Worm (Caenorhabditis elegans) whole organism, mixed stage, embryonic: ENCODE results near the gene xpd-1.

Experiments used
- M03D4.4 ChIP-seq: sonication (generic microtip); optimal IDR thresholded peaks from 2 replicates; lab custom pipeline; 2017; ENCODE audit warnings: mild to moderate bottlenecking, missing genetic modification characterization, missing compliant biosample characterization
- bed-3 ChIP-seq: fragments of 200-800 bp; sonication (Bioruptor generic); optimal IDR thresholded peaks from 3 replicates; lab custom pipeline; 2018; ENCODE audit warnings: mild to moderate bottlenecking, missing genetic modification characterization, moderate library complexity, missing compliant biosample characterization
- blmp-1 ChIP-seq: fragments of 150-350 bp; optimal IDR thresholded peaks from 2 replicates; lab custom pipeline; 2014; ENCODE audit warnings: missing biosample characterization, missing genetic modification characterization
- ceh-39 ChIP-seq: fragments of 150-350 bp; optimal IDR thresholded peaks from 2 replicates; lab custom pipeline; 2014; ENCODE audit warnings: missing biosample characterization, missing genetic modification characterization
- ceh-43 ChIP-seq: fragments of 200-800 bp; sonication (Bioruptor generic); optimal IDR thresholded peaks from 2 replicates; lab custom pipeline; 2018; ENCODE audit warnings: mild to moderate bottlenecking, missing genetic modification characterization, moderate library complexity, missing compliant biosample characterization
- ceh-83 ChIP-seq: fragments of 200-800 bp; sonication (Bioruptor generic); optimal IDR thresholded peaks from 2 replicates; lab custom pipeline; 2018; ENCODE audit warnings: mild to moderate bottlenecking, missing genetic modification characterization, missing compliant biosample characterization
- ces-1 ChIP-seq: fragments of 150-350 bp; optimal IDR thresholded peaks from 2 replicates; lab custom pipeline; 2014; ENCODE audit warnings: missing biosample characterization, missing genetic modification reagents, missing genetic modification characterization
- cnd-1 ChIP-seq: fragments of 200-800 bp; sonication (Bioruptor generic); optimal IDR thresholded peaks from 2 replicates; lab custom pipeline; 2018; ENCODE audit warnings: mild to moderate bottlenecking, missing genetic modification characterization, missing compliant biosample characterization
- drap-1 ChIP-seq: fragments of 200-800 bp; sonication (Bioruptor generic); optimal IDR thresholded peaks from 3 replicates; lab custom pipeline; 2018; ENCODE audit warnings: mild to moderate bottlenecking, missing genetic modification characterization, missing compliant biosample characterization
- elt-1 ChIP-seq: sonication (generic microtip); optimal IDR thresholded peaks from 2 replicates; lab custom pipeline; 2017; ENCODE audit warnings: missing genetic modification characterization, mild to moderate bottlenecking, missing compliant biosample characterization, antibody characterized with exemption, moderate library complexity, borderline replicate concordance; ENCODE audit not compliant: insufficient read depth
- elt-3 ChIP-seq: fragments of 150-350 bp; optimal IDR thresholded peaks from 2 replicates; lab custom pipeline; 2014; ENCODE audit warnings: missing biosample characterization, missing genetic modification characterization
- flh-1 ChIP-seq: fragments of 200-800 bp; sonication (Bioruptor generic); optimal IDR thresholded peaks from 2 replicates; lab custom pipeline; 2018; ENCODE audit warnings: mild to moderate bottlenecking, missing genetic modification characterization, moderate library complexity, missing compliant biosample characterization
- ham-2 ChIP-seq: fragments of 200-800 bp; sonication (Bioruptor generic); optimal IDR thresholded peaks from 2 replicates; lab custom pipeline; 2018; ENCODE audit warnings: mild to moderate bottlenecking, missing genetic modification characterization, missing compliant biosample characterization
- hlh-1 ChIP-seq: fragments of 150-350 bp; optimal IDR thresholded peaks from 2 replicates; lab custom pipeline; 2014; ENCODE audit warnings: missing biosample characterization, missing genetic modification reagents, missing genetic modification characterization
- lin-13 ChIP-seq: fragments of 150-350 bp; optimal IDR thresholded peaks from 2 replicates; lab custom pipeline; 2014; ENCODE audit warnings: missing biosample characterization, missing genetic modification characterization
- lin-32 ChIP-seq: fragments of 200-800 bp; sonication (Bioruptor generic); optimal IDR thresholded peaks from 2 replicates; lab custom pipeline; 2018; ENCODE audit warnings: mild to moderate bottlenecking, missing genetic modification characterization, missing compliant biosample characterization
- lsy-2 ChIP-seq: fragments of 150-350 bp; optimal IDR thresholded peaks from 2 replicates; lab custom pipeline; 2014; ENCODE audit warnings: missing biosample characterization, missing genetic modification characterization
- mab-5 ChIP-seq: fragments of 150-350 bp; optimal IDR thresholded peaks from 2 replicates; lab custom pipeline; 2014; ENCODE audit warnings: missing biosample characterization, missing genetic modification characterization
- mep-1 ChIP-seq: fragments of 150-350 bp; optimal IDR thresholded peaks from 2 replicates; lab custom pipeline; 2017; ENCODE audit warnings: missing biosample characterization, missing genetic modification reagents, missing genetic modification characterization, inconsistent platforms
- mls-2 ChIP-seq: sonication (generic microtip); optimal IDR thresholded peaks from 2 replicates; lab custom pipeline; 2016; ENCODE audit warnings: mild to moderate bottlenecking, missing genetic modification characterization, moderate library complexity, missing compliant biosample characterization
- nhr-12 ChIP-seq: fragments of 150-350 bp; optimal IDR thresholded peaks from 2 replicates; lab custom pipeline; 2014; ENCODE audit warnings: missing biosample characterization, missing genetic modification characterization
- nhr-2 ChIP-seq: fragments of 150-350 bp; optimal IDR thresholded peaks from 2 replicates; lab custom pipeline; 2014; ENCODE audit warnings: missing biosample characterization, missing genetic modification characterization
- nhr-237 ChIP-seq: fragments of 150-350 bp; optimal IDR thresholded peaks from 2 replicates; lab custom pipeline; 2014; ENCODE audit warnings: missing biosample characterization, missing genetic modification characterization
- nhr-28 ChIP-seq: fragments of 150-350 bp; optimal IDR thresholded peaks from 2 replicates; lab custom pipeline; 2014; ENCODE audit warnings: missing biosample characterization, missing genetic modification characterization
- nhr-76 ChIP-seq: sonication (generic microtip); optimal IDR thresholded peaks from 2 replicates; lab custom pipeline; 2017; ENCODE audit warnings: missing biosample characterization, missing genetic modification characterization
- pha-4 ChIP-seq: fragments of 150-350 bp; optimal IDR thresholded peaks from 2 replicates; lab custom pipeline; 2018; ENCODE audit warnings: missing biosample characterization, missing genetic modification reagents, missing genetic modification characterization
- sem-2 ChIP-seq: fragments of 200-800 bp; sonication (Bioruptor generic); optimal IDR thresholded peaks from 2 replicates; lab custom pipeline; 2018; ENCODE audit warnings: mild to moderate bottlenecking, missing genetic modification characterization, missing compliant biosample characterization
- snpc-4 ChIP-seq: fragments of 150-350 bp; optimal IDR thresholded peaks from 2 replicates; lab custom pipeline; 2014; ENCODE audit warnings: missing biosample characterization, missing genetic modification characterization
- sptf-1 ChIP-seq: sonication (generic microtip); optimal IDR thresholded peaks from 2 replicates; lab custom pipeline; 2017; ENCODE audit warnings: mild to moderate bottlenecking, missing genetic modification characterization, moderate library complexity, missing compliant biosample characterization
- unc-120 ChIP-seq: sonication (generic microtip); optimal IDR thresholded peaks from 2 replicates; lab custom pipeline; 2017; ENCODE audit warnings: missing genetic modification characterization, missing compliant biosample characterization; ENCODE audit not compliant: poor library complexity, severe bottlenecking
- unc-62 ChIP-seq: fragments of 150-350 bp; optimal IDR thresholded peaks from 2 replicates; lab custom pipeline; 2014; ENCODE audit warnings: missing biosample characterization, missing genetic modification reagents, missing genetic modification characterization
- zip-8 ChIP-seq: fragments of 150-350 bp; optimal IDR thresholded peaks from 2 replicates; lab custom pipeline; 2014; ENCODE audit warnings: missing biosample characterization, missing genetic modification characterization
- ztf-11 ChIP-seq: fragments of 150-350 bp; optimal IDR thresholded peaks from 2 replicates; lab custom pipeline; 2014; ENCODE audit warnings: missing biosample characterization, missing genetic modification characterization

xpd-1 gene

ce11 chrIII:264790-265189, at the start of gene xpd-1:
xpd-1 (plus strand) TSS chrIII:265090.
- TF ChIP-seq ztf-11: no peak
- no peak for TF ChIP-seq mls-2 (tag; lab: Kevin White, UChicago)
- no peak for TF ChIP-seq blmp-1 (tag; lab: Kevin White, UChicago)
- TF ChIP-seq cnd-1 (tag; lab: Kevin White, UChicago): no peak
- TF ChIP-seq M03D4.4: no peak
- TF ChIP-seq nhr-237: no peak
- TF ChIP-seq lin-13 (tag; lab: Kevin White, UChicago): no peak

- TF ChIP-seq mep-1 (no peak), nhr-12 (no peak), elt-3 (no peak), unc-62 (GFP tag; lab: Kevin White, UChicago) (no peak), lsy-2 (no peak), unc-120 (tag; lab: Kevin White, UChicago) (peak; percentile 63), lin-13 (tag; lab: Kevin White, UChicago) (no peak), ceh-39 (tag; lab: Kevin White, UChicago) (no peak), bed-3 (GFP tag; lab: Kevin White, UChicago) (no peak), hlh-1 (peak; percentile 75), lin-32 (GFP tag; lab: Kevin White, UChicago) (no peak), ceh-43 (GFP tag; lab: Kevin White, UChicago) (no peak), flh-1 (GFP tag; lab: Kevin White, UChicago) (no peak), sem-2 (GFP tag; lab: Kevin White, UChicago) (no peak), ham-2 (GFP tag; lab: Kevin White, UChicago) (no peak), sptf-1 (tag; lab: Kevin White, UChicago) (peak; percentile 32), blmp-1 (tag; lab: Kevin White, UChicago) (no peak), nhr-76 (no peak), nhr-28 (tag; lab: Kevin White, UChicago) (no peak), ces-1 (GFP tag; lab: Kevin White, UChicago) (peak; percentile 57), zip-8 (tag; lab: Kevin White, UChicago) (no peak)
- TF ChIP-seq, all 35 proteins: peak for 4
Observed at ce11 chrIII:220368-220767, 44.5 kb upstream of the xpd-1 start.

ce11 chrIII:222508-222907, 42.4 kb upstream of the xpd-1 start:
- TF ChIP-seq cnd-1 (tag; lab: Kevin White, UChicago): no peak
- TF ChIP-seq M03D4.4: no peak
- TF ChIP-seq sem-2 (GFP tag; lab: Kevin White, UChicago): no peak
- no peak for TF ChIP-seq blmp-1 (tag; lab: Kevin White, UChicago)
- no peak for TF ChIP-seq lsy-2
- no peak for TF ChIP-seq pha-4 (tag; lab: Kevin White, UChicago)
- TF ChIP-seq mls-2 (tag; lab: Kevin White, UChicago): no peak
- TF ChIP-seq ceh-83: no peak
- no peak for TF ChIP-seq snpc-4 (tag; lab: Kevin White, UChicago)
- no peak for TF ChIP-seq drap-1 (GFP tag; lab: Kevin White, UChicago)
- no peak for TF ChIP-seq ces-1 (GFP tag; lab: Kevin White, UChicago)
- TF ChIP-seq flh-1 (GFP tag; lab: Kevin White, UChicago): no peak
- no peak for TF ChIP-seq unc-62 (GFP tag; lab: Kevin White, UChicago)
- no peak for TF ChIP-seq mab-5 (tag; lab: Kevin White, UChicago)
- no peak for TF ChIP-seq ztf-11
- TF ChIP-seq mep-1: no peak
- no peak for TF ChIP-seq nhr-12
- TF ChIP-seq lin-32 (GFP tag; lab: Kevin White, UChicago): no peak
- no peak for TF ChIP-seq ceh-43 (GFP tag; lab: Kevin White, UChicago)
- no peak for TF ChIP-seq nhr-2 (tag; lab: Kevin White, UChicago)
- TF ChIP-seq, all 35 proteins: peak for 0

- TF ChIP-seq ceh-39 (tag; lab: Kevin White, UChicago) (no peak), lsy-2 (no peak), bed-3 (GFP tag; lab: Kevin White, UChicago) (no peak), nhr-12 (no peak), M03D4.4 (no peak), elt-3 (no peak), flh-1 (GFP tag; lab: Kevin White, UChicago) (no peak), ceh-83 (no peak), lin-13 (tag; lab: Kevin White, UChicago) (no peak), cnd-1 (tag; lab: Kevin White, UChicago) (no peak), mab-5 (tag; lab: Kevin White, UChicago) (no peak), zip-8 (tag; lab: Kevin White, UChicago) (no peak), blmp-1 (tag; lab: Kevin White, UChicago) (no peak), ces-1 (GFP tag; lab: Kevin White, UChicago) (no peak), drap-1 (GFP tag; lab: Kevin White, UChicago) (no peak), lin-32 (GFP tag; lab: Kevin White, UChicago) (no peak), elt-1 (tag; lab: Kevin White, UChicago) (no peak), sptf-1 (tag; lab: Kevin White, UChicago) (no peak), snpc-4 (tag; lab: Kevin White, UChicago) (no peak)
Observed at ce11 chrIII:227033-227432, 37.9 kb upstream of the xpd-1 start.
